Worm (Caenorhabditis elegans) whole organism, L3 larva: ENCODE data around the gene F46F2.3.

Experiments
- R02D3.7 ChIP-seq: fragments of 150-350 bp; optimal IDR thresholded peaks from 2 replicates; lab custom pipeline; 2014; ENCODE audit warnings: missing biosample characterization, missing genetic modification characterization
- ZK546.5 ChIP-seq: sonication (generic microtip); optimal IDR thresholded peaks from 2 replicates; lab custom pipeline; 2017; ENCODE audit warnings: missing biosample characterization, missing genetic modification characterization
- aly-2 ChIP-seq: fragments of 150-350 bp; optimal IDR thresholded peaks from 2 replicates; lab custom pipeline; 2014; ENCODE audit warnings: missing biosample characterization, missing genetic modification characterization
- ama-1 ChIP-seq: fragments of 150-350 bp; optimal IDR thresholded peaks from 2 replicates; lab custom pipeline; 2018
- ceh-16 ChIP-seq: sonication (generic microtip); optimal IDR thresholded peaks from 2 replicates; lab custom pipeline; 2017; ENCODE audit warnings: missing biosample characterization, missing genetic modification characterization
- ceh-28 ChIP-seq: fragments of 150-350 bp; optimal IDR thresholded peaks from 2 replicates; lab custom pipeline; 2014; ENCODE audit warnings: missing biosample characterization, missing genetic modification reagents, missing genetic modification characterization
- ceh-82 ChIP-seq: fragments of 150-350 bp; optimal IDR thresholded peaks from 2 replicates; lab custom pipeline; 2014; ENCODE audit warnings: missing biosample characterization, missing genetic modification characterization
- daf-12 ChIP-seq: fragments of 150-350 bp; optimal IDR thresholded peaks from 2 replicates; lab custom pipeline; 2014; ENCODE audit warnings: missing biosample characterization, missing genetic modification reagents, missing genetic modification characterization
- egl-27 ChIP-seq: sonication (generic microtip); optimal IDR thresholded peaks from 4 replicates; lab custom pipeline; 2017; ENCODE audit warnings: missing biosample characterization, missing genetic modification reagents, missing genetic modification characterization
- egl-5 ChIP-seq: fragments of 150-350 bp; optimal IDR thresholded peaks from 2 replicates; lab custom pipeline; 2017; ENCODE audit warnings: missing biosample characterization, missing genetic modification reagents, missing genetic modification characterization, inconsistent platforms
- elt-2 ChIP-seq: sonication (generic microtip); optimal IDR thresholded peaks from 2 replicates; lab custom pipeline; 2016; ENCODE audit warnings: missing genetic modification reagents, mild to moderate bottlenecking, missing genetic modification characterization, missing compliant biosample characterization
- elt-3 ChIP-seq, 3 experiments: fragments of 150-350 bp in 1 of 3; sonication (generic microtip) in 2 of 3; optimal IDR thresholded peaks; 2 replicates in 2 of 3; 4 replicates in 1 of 3; lab custom pipeline; 2014 to 2017; ENCODE audit warnings: missing biosample characterization in 3 of 3, missing genetic modification characterization in 3 of 3
- fkh-2 ChIP-seq: fragments of 150-350 bp; optimal IDR thresholded peaks from 2 replicates; lab custom pipeline; 2014; ENCODE audit warnings: missing biosample characterization, missing genetic modification reagents, missing genetic modification characterization
- fos-1 ChIP-seq: fragments of 150-350 bp; optimal IDR thresholded peaks from 2 replicates; lab custom pipeline; 2014; ENCODE audit warnings: missing biosample characterization, missing genetic modification characterization
- hmg-11 ChIP-seq: sonication (generic microtip); optimal IDR thresholded peaks from 2 replicates; lab custom pipeline; 2016; ENCODE audit warnings: missing genetic modification characterization, missing compliant biosample characterization
- jun-1 ChIP-seq: fragments of 150-350 bp; optimal IDR thresholded peaks from 2 replicates; lab custom pipeline; 2014; ENCODE audit warnings: missing biosample characterization, missing genetic modification reagents, missing genetic modification characterization
- lin-39 ChIP-seq: fragments of 150-350 bp; optimal IDR thresholded peaks from 2 replicates; lab custom pipeline; 2018; ENCODE audit warnings: missing biosample characterization, missing genetic modification reagents, missing genetic modification characterization
- lsy-12 ChIP-seq: sonication (generic microtip); optimal IDR thresholded peaks from 2 replicates; lab custom pipeline; 2016; ENCODE audit warnings: mild to moderate bottlenecking, missing genetic modification characterization, missing compliant biosample characterization
- mdl-1 ChIP-seq: fragments of 150-350 bp; optimal IDR thresholded peaks from 2 replicates; lab custom pipeline; 2014; ENCODE audit warnings: missing biosample characterization, missing genetic modification characterization
- nfya-1 ChIP-seq: sonication (generic microtip); optimal IDR thresholded peaks from 2 replicates; lab custom pipeline; 2017; ENCODE audit warnings: missing genetic modification characterization, mild to moderate bottlenecking, missing compliant biosample characterization, antibody characterized with exemption, moderate library complexity; ENCODE audit not compliant: insufficient read depth
- nhr-11 ChIP-seq: fragments of 150-350 bp; optimal IDR thresholded peaks from 2 replicates; lab custom pipeline; 2014; ENCODE audit warnings: missing biosample characterization, missing genetic modification characterization
- nhr-12 ChIP-seq: fragments of 150-350 bp; optimal IDR thresholded peaks from 2 replicates; lab custom pipeline; 2014; ENCODE audit warnings: missing biosample characterization, missing genetic modification characterization
- nhr-23 ChIP-seq: fragments of 150-350 bp; optimal IDR thresholded peaks from 2 replicates; lab custom pipeline; 2014; ENCODE audit warnings: missing biosample characterization, missing genetic modification reagents, missing genetic modification characterization
- nhr-237 ChIP-seq: fragments of 150-350 bp; optimal IDR thresholded peaks from 2 replicates; lab custom pipeline; 2014; ENCODE audit warnings: missing biosample characterization, missing genetic modification characterization
- nhr-25 ChIP-seq: sonication (generic microtip); optimal IDR thresholded peaks from 2 replicates; lab custom pipeline; 2017; ENCODE audit warnings: missing biosample characterization, missing genetic modification characterization
- nhr-28 ChIP-seq: fragments of 150-350 bp; optimal IDR thresholded peaks from 2 replicates; lab custom pipeline; 2014; ENCODE audit warnings: missing biosample characterization, missing genetic modification characterization
- nhr-43 ChIP-seq: sonication (generic microtip); optimal IDR thresholded peaks from 2 replicates; lab custom pipeline; 2016; ENCODE audit warnings: mild to moderate bottlenecking, missing genetic modification characterization, missing compliant biosample characterization; ENCODE audit not compliant: poor library complexity, severe bottlenecking
- nhr-67 ChIP-seq: fragments of 150-350 bp; optimal IDR thresholded peaks from 2 replicates; lab custom pipeline; 2014; ENCODE audit warnings: missing biosample characterization, missing genetic modification characterization
- nhr-77 ChIP-seq: fragments of 150-350 bp; optimal IDR thresholded peaks from 2 replicates; lab custom pipeline; 2014; ENCODE audit warnings: missing biosample characterization, missing genetic modification characterization
- pha-4 ChIP-seq: fragments of 150-350 bp; optimal IDR thresholded peaks from 2 replicates; lab custom pipeline; 2014; ENCODE audit warnings: missing biosample characterization, missing genetic modification reagents, missing genetic modification characterization
- skn-1 ChIP-seq: fragments of 150-350 bp; optimal IDR thresholded peaks from 2 replicates; lab custom pipeline; 2014; ENCODE audit warnings: missing biosample characterization, missing genetic modification characterization
- snpc-4 ChIP-seq: fragments of 150-350 bp; optimal IDR thresholded peaks from 2 replicates; lab custom pipeline; 2014; ENCODE audit warnings: missing biosample characterization, missing genetic modification characterization
- tbx-2 ChIP-seq: sonication (generic microtip); optimal IDR thresholded peaks from 2 replicates; lab custom pipeline; 2016; ENCODE audit warnings: mild to moderate bottlenecking, missing genetic modification characterization, missing compliant biosample characterization
- unc-39 ChIP-seq: sonication (generic microtip); optimal IDR thresholded peaks from 4 replicates; lab custom pipeline; 2017; ENCODE audit warnings: missing biosample characterization, missing genetic modification characterization
- zag-1 ChIP-seq: fragments of 150-350 bp; optimal IDR thresholded peaks from 2 replicates; lab custom pipeline; 2014; ENCODE audit warnings: missing biosample characterization, missing genetic modification characterization
- ztf-11 ChIP-seq: fragments of 150-350 bp; optimal IDR thresholded peaks from 2 replicates; lab custom pipeline; 2014; ENCODE audit warnings: missing biosample characterization, missing genetic modification characterization
- ztf-4 ChIP-seq: fragments of 150-350 bp; optimal IDR thresholded peaks from 2 replicates; lab custom pipeline; 2014; ENCODE audit warnings: missing biosample characterization, missing genetic modification characterization

Gene F46F2.3

DNA sequence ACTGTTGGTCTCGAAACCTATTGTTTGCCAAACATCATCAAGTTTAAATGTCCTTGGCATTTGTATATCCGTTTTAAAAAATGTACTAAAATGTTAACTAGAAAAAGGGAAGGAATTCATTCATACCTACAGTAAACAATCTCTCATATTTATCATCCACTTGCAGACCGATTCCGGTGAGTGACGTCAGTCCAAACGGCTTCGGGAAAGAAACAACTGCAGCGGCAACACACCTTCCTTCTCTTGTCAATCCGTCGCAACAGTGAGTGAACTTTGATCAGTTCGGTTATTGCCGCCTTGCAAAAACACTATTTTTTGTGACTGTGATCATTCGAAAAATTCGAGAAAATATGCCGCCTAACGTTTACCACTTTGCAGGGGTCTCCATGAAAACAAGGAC, 4.1 kb upstream of the F46F2.3 start:
- no peak for TF ChIP-seq aly-2 (tag; lab: Kevin White, UChicago)
- no peak for TF ChIP-seq nfya-1 (tag; lab: Kevin White, UChicago)
- no peak for TF ChIP-seq nhr-67 (tag; lab: Kevin White, UChicago)
- TF ChIP-seq unc-39 (tag; lab: Kevin White, UChicago) = no peak
- TF ChIP-seq egl-5 (tag; lab: Kevin White, UChicago) = no peak
- TF ChIP-seq snpc-4 (tag; lab: Kevin White, UChicago) = no peak
- TF ChIP-seq nhr-25 (tag; lab: Kevin White, UChicago) = no peak
- TF ChIP-seq ztf-11 (tag; lab: Kevin White, UChicago) = no peak
- no peak for TF ChIP-seq daf-12
- TF ChIP-seq nhr-43 (tag; lab: Kevin White, UChicago) = no peak
- no peak for TF ChIP-seq nhr-28 (tag; lab: Kevin White, UChicago)
- no peak for TF ChIP-seq elt-2 (tag; lab: Kevin White, UChicago)
- no peak for TF ChIP-seq tbx-2 (tag; lab: Kevin White, UChicago)
- no peak for TF ChIP-seq egl-27
- TF ChIP-seq hmg-11 (tag; lab: Kevin White, UChicago) = no peak
- TF ChIP-seq R02D3.7 (tag; lab: Kevin White, UChicago) = no peak
- TF ChIP-seq nhr-237 = no peak

DNA sequence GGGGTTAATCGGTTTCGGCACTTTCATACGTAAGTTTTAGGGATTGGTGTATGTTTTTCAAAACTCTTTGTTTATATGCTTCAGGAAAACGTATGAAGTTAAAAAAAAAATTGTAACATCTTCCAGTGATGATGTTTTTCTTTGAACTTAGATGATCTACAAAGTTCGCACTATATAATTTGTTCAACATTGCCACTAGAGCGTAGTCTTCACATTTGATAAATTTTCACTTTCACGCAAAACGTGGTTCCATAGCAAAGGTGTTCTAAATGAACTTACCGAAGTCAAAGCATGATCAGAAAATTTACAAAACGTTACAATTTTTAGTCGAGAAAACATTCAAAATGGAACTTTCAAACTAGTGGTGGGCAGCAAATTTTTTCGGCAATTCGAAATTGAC, 2.8 kb upstream of the F46F2.3 start:
- TF ChIP-seq ceh-82 (tag; lab: Kevin White, UChicago) (no peak), nfya-1 (tag; lab: Kevin White, UChicago) (no peak)

DNA sequence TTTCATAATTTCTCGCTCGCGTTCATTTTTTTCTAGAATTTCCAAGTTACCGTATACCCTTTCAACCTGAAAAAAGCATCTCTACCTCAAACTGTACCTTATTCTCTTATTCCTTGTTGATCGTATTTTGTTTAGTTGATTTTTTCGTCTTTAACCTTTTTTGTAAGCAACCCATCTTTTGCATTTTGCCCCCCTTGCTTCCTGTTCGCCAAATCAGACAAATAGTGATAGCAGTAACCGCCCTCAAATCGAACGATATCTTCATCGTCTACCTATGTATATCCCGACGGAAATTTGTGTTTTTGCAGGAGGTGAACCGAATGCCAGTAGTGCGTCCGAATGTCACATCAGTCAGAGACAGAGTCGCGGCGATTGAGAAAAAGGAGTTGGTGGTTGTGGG, 2.3 kb upstream of the F46F2.3 start, which contains the start of gene F46F2.5:
Gene F46F2.5 (plus strand): TSS at position 301 of the 400 bp plus-strand sequence.
- TF ChIP-seq nhr-77 (tag; lab: Kevin White, UChicago) (no peak), snpc-4 (tag; lab: Kevin White, UChicago) (no peak), nhr-11 (tag; lab: Kevin White, UChicago) (no peak), ztf-4 (tag; lab: Kevin White, UChicago) (no peak)

DNA sequence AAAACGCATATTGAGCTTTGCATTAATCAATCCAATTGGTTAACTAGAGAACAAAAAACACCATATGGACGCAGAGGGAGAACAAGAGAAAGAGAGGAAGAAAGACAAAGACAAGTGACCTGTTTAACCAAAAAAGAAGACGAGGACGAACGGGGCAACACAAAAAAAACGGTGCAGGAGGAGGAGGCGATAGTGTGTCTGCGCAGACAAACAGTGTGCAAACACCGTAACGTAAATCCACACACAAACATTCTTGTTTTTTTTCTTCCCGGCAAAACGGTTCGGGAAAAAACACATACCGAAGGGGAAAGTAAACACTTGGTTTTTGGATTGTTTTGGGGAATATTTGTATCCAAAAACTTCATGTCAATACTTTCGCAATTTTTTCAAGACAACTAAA, 13.5 kb downstream of the F46F2.3 start:
- TF ChIP-seq elt-3 (tag; optimal IDR thresholded peaks at IDR 0.05; lab: Kevin White, UChicago) (no peak), egl-27 (no peak), ztf-11 (tag; lab: Kevin White, UChicago) (no peak), nhr-12 (no peak), fos-1 (tag; lab: Kevin White, UChicago) (no peak), ZK546.5 (tag; lab: Kevin White, UChicago) (no peak), jun-1 (no peak), fkh-2 (no peak), nhr-237 (no peak), nhr-77 (tag; lab: Kevin White, UChicago) (no peak), elt-2 (tag; lab: Kevin White, UChicago) (no peak), pha-4 (tag; lab: Kevin White, UChicago) (peak; percentile 90), lsy-12 (tag; lab: Kevin White, UChicago) (no peak), ama-1 (lab: Kevin White, UChicago) (no peak), ceh-28 (tag; lab: Kevin White, UChicago) (no peak), aly-2 (tag; lab: Kevin White, UChicago) (no peak), nfya-1 (tag; lab: Kevin White, UChicago) (no peak), nhr-25 (tag; lab: Kevin White, UChicago) (peak; percentile 78), ceh-16 (tag; lab: Kevin White, UChicago) (no peak), zag-1 (tag; lab: Kevin White, UChicago) (no peak), mdl-1 (tag; lab: Kevin White, UChicago) (no peak), nhr-23 (tag; lab: Kevin White, UChicago) (peak; percentile 57), lin-39 (no peak), skn-1 (tag; lab: Kevin White, UChicago) (no peak)
